Worm (Caenorhabditis elegans) whole organism, mixed stage, embryonic: ENCODE data around the gene daam-1.

Experiments used
- M03D4.4 ChIP-seq: sonication (generic microtip); optimal IDR thresholded peaks from 2 replicates; lab custom pipeline; 2017; ENCODE audit warnings: mild to moderate bottlenecking, missing genetic modification characterization, missing compliant biosample characterization
- blmp-1 ChIP-seq: fragments of 150-350 bp; optimal IDR thresholded peaks from 2 replicates; lab custom pipeline; 2014; ENCODE audit warnings: missing biosample characterization, missing genetic modification characterization
- nhr-237 ChIP-seq: fragments of 150-350 bp; optimal IDR thresholded peaks from 2 replicates; lab custom pipeline; 2014; ENCODE audit warnings: missing biosample characterization, missing genetic modification characterization
- pha-4 ChIP-seq: fragments of 150-350 bp; optimal IDR thresholded peaks from 2 replicates; lab custom pipeline; 2018; ENCODE audit warnings: missing biosample characterization, missing genetic modification reagents, missing genetic modification characterization
- ztf-11 ChIP-seq: fragments of 150-350 bp; optimal IDR thresholded peaks from 2 replicates; lab custom pipeline; 2014; ENCODE audit warnings: missing biosample characterization, missing genetic modification characterization

ce11 chrV:21848-22247 is 61.8 kb downstream of the daam-1 start:
- TF ChIP-seq M03D4.4 (tag; lab: Kevin White, UChicago): no peak
- no peak for TF ChIP-seq ztf-11
- no peak for TF ChIP-seq nhr-237
- no peak for TF ChIP-seq pha-4 (tag; lab: Kevin White, UChicago)
- no peak for TF ChIP-seq blmp-1 (tag; lab: Kevin White, UChicago)
